Fruit fly (Drosophila melanogaster) whole organism, embryonic: ENCODE measurements around the gene CG3815.
A peak's percentile ranks its signal among the peaks of the same experiment; 100 is the strongest.

ENCODE experiments used
- Abd-B ChIP-seq: fragments of 200-800 bp; sonication (Bioruptor generic); optimal IDR thresholded peaks from 2 replicates; lab custom pipeline; 2018; ENCODE audit warnings: missing biosample characterization, mild to moderate bottlenecking, missing genetic modification characterization, moderate library complexity
- Antp ChIP-seq: fragments of 200-800 bp; sonication (Bioruptor generic); optimal IDR thresholded peaks from 3 replicates; lab custom pipeline; 2016; ENCODE audit warnings: missing biosample characterization, missing genetic modification characterization
- BtbVII ChIP-seq: fragments of 200-800 bp; sonication (Bioruptor generic); optimal IDR thresholded peaks from 3 replicates; lab custom pipeline; 2017; ENCODE audit warnings: missing biosample characterization, mild to moderate bottlenecking, missing genetic modification characterization
- CG1024 ChIP-seq: fragments of 200-800 bp; sonication (Bioruptor generic); IDR thresholded peaks from 2 replicates; pipeline ENCODE4 v1.3.6; 2022; ENCODE audit warnings: missing biosample characterization, missing genetic modification characterization
- CG10431 ChIP-seq: fragments of 200-800 bp; sonication (Bioruptor generic); optimal IDR thresholded peaks from 3 replicates; lab custom pipeline; 2018; ENCODE audit warnings: missing biosample characterization, mild to moderate bottlenecking, missing genetic modification characterization
- CG13424 ChIP-seq: fragments of 200-800 bp; sonication (Bioruptor generic); optimal IDR thresholded peaks from 2 replicates; lab custom pipeline; 2019; ENCODE audit warnings: missing biosample characterization, mild to moderate bottlenecking, missing genetic modification characterization, moderate library complexity
- CG14667 ChIP-seq: fragments of 200-800 bp; sonication (Bioruptor generic); IDR thresholded peaks from 2 replicates; pipeline ENCODE4 v1.3.6; 2022; ENCODE audit warnings: missing biosample characterization, missing genetic modification characterization
- CG1792 ChIP-seq: fragments of 200-800 bp; sonication (Bioruptor generic); optimal IDR thresholded peaks from 2 replicates; lab custom pipeline; 2016; ENCODE audit warnings: missing biosample characterization, missing genetic modification characterization
- CG18476 ChIP-seq: fragments of 200-800 bp; sonication (Bioruptor generic); optimal IDR thresholded peaks from 2 replicates; lab custom pipeline; 2016; ENCODE audit warnings: missing biosample characterization, mild to moderate bottlenecking, missing genetic modification characterization
- CG18619 ChIP-seq: fragments of 200-800 bp; sonication (Bioruptor generic); optimal IDR thresholded peaks from 3 replicates; lab custom pipeline; 2017; ENCODE audit warnings: missing biosample characterization, mild to moderate bottlenecking, missing genetic modification characterization
- CG2129 ChIP-seq: fragments of 200-800 bp; sonication (Bioruptor generic); IDR thresholded peaks from 2 replicates; pipeline ENCODE4 v1.3.6; 2022; ENCODE audit warnings: missing biosample characterization, missing genetic modification characterization; ENCODE audit not compliant: partially characterized antibody
- CG31365 ChIP-seq: fragments of 200-800 bp; sonication (Bioruptor generic); optimal IDR thresholded peaks from 2 replicates; lab custom pipeline; 2018; ENCODE audit warnings: missing biosample characterization, mild to moderate bottlenecking, missing genetic modification characterization
- CG32532 ChIP-seq: fragments of 200-800 bp; sonication (Bioruptor generic); IDR thresholded peaks from 2 replicates; pipeline ENCODE4 v1.3.6; 2022; ENCODE audit warnings: missing biosample characterization, missing genetic modification characterization
- CG34224 ChIP-seq: fragments of 200-800 bp; sonication (Bioruptor generic); IDR thresholded peaks from 3 replicates; pipeline ENCODE4 v1.3.6; 2022; ENCODE audit warnings: missing biosample characterization, missing genetic modification characterization; ENCODE audit not compliant: partially characterized antibody
- CG4404 ChIP-seq: fragments of 200-800 bp; sonication (Bioruptor generic); IDR thresholded peaks from 2 replicates; pipeline ENCODE4 v1.3.6; 2022; ENCODE audit warnings: missing biosample characterization, missing genetic modification characterization
- CG4820 ChIP-seq: fragments of 200-800 bp; sonication (Bioruptor generic); optimal IDR thresholded peaks from 3 replicates; lab custom pipeline; 2016; ENCODE audit warnings: missing biosample characterization, missing genetic modification characterization
- CG6272 ChIP-seq: fragments of 200-800 bp; sonication (Bioruptor generic); IDR thresholded peaks from 2 replicates; pipeline ENCODE4 v1.3.6; 2022; ENCODE audit warnings: missing biosample characterization, missing genetic modification characterization
- CG6654 ChIP-seq: fragments of 200-800 bp; sonication (Bioruptor generic); optimal IDR thresholded peaks from 2 replicates; lab custom pipeline; 2017; ENCODE audit warnings: missing biosample characterization, mild to moderate bottlenecking, missing genetic modification characterization
- CG7839 ChIP-seq: fragments of 200-800 bp; sonication (Bioruptor generic); optimal IDR thresholded peaks from 3 replicates; lab custom pipeline; 2018; ENCODE audit warnings: missing biosample characterization, mild to moderate bottlenecking, missing genetic modification characterization, moderate library complexity
- CG8290 ChIP-seq, 3 experiments: fragments of 200-800 bp; sonication (Bioruptor generic); optimal IDR thresholded peaks; 2 replicates each; lab custom pipeline; 2016 to 2019; ENCODE audit warnings: missing biosample characterization in 3 of 3, missing genetic modification characterization in 3 of 3, mild to moderate bottlenecking in 2 of 3, moderate library complexity in 1 of 3
- CG9817 ChIP-seq: fragments of 200-800 bp; sonication (Bioruptor generic); optimal IDR thresholded peaks from 2 replicates; lab custom pipeline; 2018; ENCODE audit warnings: missing biosample characterization, mild to moderate bottlenecking, missing genetic modification characterization, moderate library complexity
- CTCF ChIP-seq: fragments of 200-800 bp; sonication (Bioruptor generic); optimal IDR thresholded peaks from 2 replicates; lab custom pipeline; 2017; ENCODE audit warnings: missing biosample characterization, mild to moderate bottlenecking, missing genetic modification characterization, moderate library complexity
- Doc3 ChIP-seq: fragments of 200-800 bp; sonication (Bioruptor generic); IDR thresholded peaks from 3 replicates; pipeline ENCODE4 v1.3.6; 2022; ENCODE audit warnings: missing biosample characterization, missing genetic modification characterization; ENCODE audit not compliant: partially characterized antibody
- E2f2 ChIP-seq: fragments of 200-800 bp; sonication (Bioruptor generic); IDR thresholded peaks from 2 replicates; pipeline ENCODE4 v1.3.6; 2022; ENCODE audit warnings: missing biosample characterization, missing genetic modification characterization
- Eip74EF ChIP-seq, 2 experiments: fragments of 200-800 bp in 1 of 2; fragments of >200 bp in 1 of 2; sonication (Bioruptor generic) in 1 of 2; optimal IDR thresholded peaks; 2 replicates each; lab custom pipeline; 2017 to 2019; ENCODE audit warnings: missing biosample characterization in 2 of 2, missing genetic modification characterization in 2 of 2, mild to moderate bottlenecking in 1 of 2, moderate library complexity in 1 of 2
- Ets65A ChIP-seq: fragments of 200-800 bp; sonication (Bioruptor generic); peaks from one replicate; lab custom pipeline; 2016; ENCODE audit warnings: missing biosample characterization, missing genetic modification characterization
- Fer2 ChIP-seq: fragments of 200-800 bp; sonication (Bioruptor generic); optimal IDR thresholded peaks from 2 replicates; lab custom pipeline; 2018; ENCODE audit warnings: missing biosample characterization, mild to moderate bottlenecking, missing genetic modification characterization, moderate library complexity
- H2.0 ChIP-seq: fragments of 200-800 bp; sonication (Bioruptor generic); IDR thresholded peaks from 2 replicates; pipeline ENCODE4 v1.3.6; 2022; ENCODE audit warnings: missing biosample characterization, missing genetic modification characterization
- HLH4C ChIP-seq: fragments of 200-800 bp; sonication (Bioruptor generic); IDR thresholded peaks from 3 replicates; pipeline ENCODE4 v1.3.6; 2022; ENCODE audit warnings: missing biosample characterization, missing genetic modification characterization; ENCODE audit not compliant: partially characterized antibody
- Hr78 ChIP-seq, 2 experiments: fragments of 200-800 bp in 1 of 2; fragments of >200 bp in 1 of 2; sonication (Bioruptor generic) in 1 of 2; optimal IDR thresholded peaks; 2 replicates each; lab custom pipeline; 2017 to 2019; ENCODE audit warnings: missing biosample characterization in 2 of 2, missing genetic modification characterization in 2 of 2, mild to moderate bottlenecking in 1 of 2, moderate library complexity in 1 of 2
- Lim3 ChIP-seq: fragments of 200-800 bp; sonication (Bioruptor generic); IDR thresholded peaks from 2 replicates; pipeline ENCODE4 v1.3.6; 2022; ENCODE audit warnings: missing biosample characterization, missing genetic modification characterization
- Mes4 ChIP-seq: fragments of 200-800 bp; sonication (Bioruptor generic); optimal IDR thresholded peaks from 2 replicates; lab custom pipeline; 2016; ENCODE audit warnings: missing biosample characterization, missing genetic modification characterization
- NfI ChIP-seq: fragments of 200-800 bp; sonication (Bioruptor generic); optimal IDR thresholded peaks from 3 replicates; lab custom pipeline; 2018; ENCODE audit warnings: missing biosample characterization, mild to moderate bottlenecking, missing genetic modification characterization, moderate library complexity
- Sin3A ChIP-seq: fragments of >200 bp; optimal IDR thresholded peaks from 2 replicates; lab custom pipeline; 2018
- Six4 ChIP-seq: fragments of 200-800 bp; sonication (Bioruptor generic); optimal IDR thresholded peaks from 2 replicates; lab custom pipeline; 2016; ENCODE audit warnings: missing biosample characterization, missing genetic modification characterization
- Trl ChIP-seq, 3 experiments: fragments of >200 bp in 2 of 3; fragments of 200-800 bp in 1 of 3; sonication (Bioruptor generic) in 1 of 3; optimal IDR thresholded peaks; 2 replicates in 1 of 3; 3 replicates in 2 of 3; lab custom pipeline; 2016 to 2017; ENCODE audit warnings: missing biosample characterization in 1 of 3, missing genetic modification characterization in 1 of 3
- ase ChIP-seq: fragments of 200-800 bp; sonication (Bioruptor generic); IDR thresholded peaks from 3 replicates; pipeline ENCODE4 v1.3.6; 2022; ENCODE audit warnings: missing biosample characterization, missing genetic modification characterization
- fru ChIP-seq: fragments of >200 bp; optimal IDR thresholded peaks from 2 replicates; lab custom pipeline; 2017
- gfzf ChIP-seq: fragments of 200-800 bp; sonication (Bioruptor generic); optimal IDR thresholded peaks from 2 replicates; lab custom pipeline; 2016; ENCODE audit warnings: missing biosample characterization, mild to moderate bottlenecking, missing genetic modification characterization, moderate library complexity
- gsb ChIP-seq: fragments of 200-800 bp; sonication (Bioruptor generic); IDR thresholded peaks from 2 replicates; pipeline ENCODE4 v1.3.6; 2022; ENCODE audit warnings: missing biosample characterization, missing genetic modification characterization
- ham ChIP-seq: fragments of 200-800 bp; sonication (Bioruptor generic); IDR thresholded peaks from 2 replicates; pipeline ENCODE4 v1.3.6; 2022; ENCODE audit warnings: missing biosample characterization, missing genetic modification characterization
- hbn ChIP-seq: fragments of 200-800 bp; sonication (Bioruptor generic); IDR thresholded peaks from 2 replicates; pipeline ENCODE4 v1.3.6; 2022; ENCODE audit warnings: missing biosample characterization, missing genetic modification characterization; ENCODE audit not compliant: partially characterized antibody
- lov ChIP-seq, 2 experiments: fragments of 200-800 bp in 1 of 2; fragments of >200 bp in 1 of 2; sonication (Bioruptor generic) in 1 of 2; IDR thresholded peaks in 1 of 2; optimal IDR thresholded peaks in 1 of 2; 2 replicates in 1 of 2; 3 replicates in 1 of 2; pipeline versions ENCODE4 v1.3.6 to Lab custom; 2017 to 2022; ENCODE audit warnings: missing biosample characterization in 1 of 2, missing genetic modification characterization in 1 of 2
- nmo ChIP-seq: fragments of 200-800 bp; sonication (Bioruptor generic); optimal IDR thresholded peaks from 2 replicates; lab custom pipeline; 2018; ENCODE audit warnings: missing biosample characterization, mild to moderate bottlenecking, missing genetic modification characterization, moderate library complexity
- oc ChIP-seq: fragments of 200-800 bp; sonication (Bioruptor generic); optimal IDR thresholded peaks from 2 replicates; lab custom pipeline; 2018; ENCODE audit warnings: missing biosample characterization, mild to moderate bottlenecking, missing genetic modification characterization, moderate library complexity
- pfk ChIP-seq: fragments of 200-800 bp; sonication (Bioruptor generic); optimal IDR thresholded peaks from 2 replicates; lab custom pipeline; 2018; ENCODE audit warnings: missing biosample characterization, mild to moderate bottlenecking, missing genetic modification characterization, moderate library complexity
- pum ChIP-seq: fragments of 200-800 bp; sonication (Bioruptor generic); optimal IDR thresholded peaks from 2 replicates; lab custom pipeline; 2016; ENCODE audit warnings: missing biosample characterization, missing genetic modification characterization
- wor ChIP-seq: fragments of 200-800 bp; sonication (Bioruptor generic); IDR thresholded peaks from 2 replicates; pipeline ENCODE4 v1.3.6; 2022; ENCODE audit warnings: missing biosample characterization, missing genetic modification characterization
- zf30C ChIP-seq: fragments of 200-800 bp; sonication (Bioruptor generic); optimal IDR thresholded peaks from 3 replicates; lab custom pipeline; 2018; ENCODE audit warnings: missing biosample characterization, mild to moderate bottlenecking, missing genetic modification characterization

Gene CG3815

DNA sequence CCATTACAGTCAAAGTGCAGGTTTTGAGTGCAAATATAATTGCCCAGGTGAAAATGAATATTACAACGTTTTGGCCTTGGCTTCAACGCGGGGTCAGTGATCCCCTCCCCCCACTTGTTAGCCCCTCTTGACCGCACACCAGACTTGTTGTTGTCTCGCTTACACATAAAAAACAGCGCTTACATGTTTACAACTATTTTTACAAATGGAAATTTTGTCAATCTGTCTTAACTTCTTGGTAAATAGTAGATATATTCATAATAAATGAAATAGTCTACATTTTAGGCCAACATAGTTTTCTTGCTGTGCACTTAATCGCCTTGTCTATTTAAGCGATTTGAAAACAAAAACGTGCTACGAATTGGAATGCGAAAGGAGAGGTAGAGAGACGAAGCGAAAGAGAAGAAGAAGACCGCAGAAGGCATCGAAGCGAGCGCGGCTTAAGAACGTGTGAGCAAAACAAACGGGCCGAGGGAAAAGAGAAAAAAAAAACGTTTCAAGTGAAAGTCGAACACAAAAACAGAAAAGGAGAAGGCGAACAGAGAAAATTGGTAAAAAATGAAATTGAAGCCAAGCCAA lies 44.9 kb downstream of the CG3815 start (continued):
- TF ChIP-seq CG1792 (GFP tag; lab: Kevin White, UChicago): no peak
- no peak for TF ChIP-seq CG18619 (GFP tag; lab: Kevin White, UChicago)
- TF ChIP-seq Antp (GFP tag; lab: Kevin White, UChicago): peak; percentile 3
- no peak for TF ChIP-seq Doc3
- TF ChIP-seq pum (GFP tag; lab: Kevin White, UChicago): peak; percentile 4
- peak; percentile 47; the same call in 1 of the 2 replicates for TF ChIP-seq CG14667 (GFP tag; lab: Robert Waterston, UW)
- TF ChIP-seq Hr78 (GFP tag; optimal IDR thresholded peaks at IDR 0.05; lab: Kevin White, UChicago): peak in 1 of 2 experiments; percentile 54
- peak; percentile 73 for TF ChIP-seq CG32532 (GFP tag; lab: Robert Waterston, UW)
- TF ChIP-seq NfI (GFP tag; lab: Kevin White, UChicago): peak; percentile 42
- TF ChIP-seq CG2129: no peak
- peak; percentile 59; the same call in 2 of the 3 replicates for TF ChIP-seq ase
- peak in 1 of 2 experiments; percentile 39 for TF ChIP-seq Eip74EF (GFP tag; optimal IDR thresholded peaks at IDR 0.05; lab: Kevin White, UChicago)
- no peak for TF ChIP-seq gsb
- peak; percentile 63 for TF ChIP-seq CG9817 (tag; lab: Kevin White, UChicago)
- peak; percentile 20 to 21 for TF ChIP-seq Trl (optimal IDR thresholded peaks at IDR 0.05; lab: Kevin White, UChicago)
- TF ChIP-seq Trl (GFP tag; optimal IDR thresholded peaks at IDR 0.05; lab: Kevin White, UChicago): peak; percentile 11
- TF ChIP-seq Sin3A (lab: Kevin White, UChicago): no peak
- TF ChIP-seq H2.0 (GFP tag; lab: Robert Waterston, UW): peak; percentile 59
- no peak for TF ChIP-seq lov (optimal IDR thresholded peaks at IDR 0.05; lab: Kevin White, UChicago)
- TF ChIP-seq lov (GFP tag; IDR thresholded peaks at IDR 0.05; lab: Robert Waterston, UW): no peak
- TF ChIP-seq CG1024 (GFP tag; lab: Robert Waterston, UW): 0 out of 2 replicates have a peak, but pooled peaks have one; percentile 11
- TF ChIP-seq CG34224 (GFP tag; lab: Robert Waterston, UW): no peak
- TF ChIP-seq Ets65A (GFP tag; lab: Kevin White, UChicago): peak; percentile 77
- no peak for TF ChIP-seq pfk (GFP tag; lab: Kevin White, UChicago)
- peak; percentile 29 for TF ChIP-seq CG18476
- peak; percentile 68 for TF ChIP-seq CG7839
- no peak for TF ChIP-seq Six4 (GFP tag; lab: Kevin White, UChicago)
- no peak for TF ChIP-seq CG6654 (GFP tag; lab: Kevin White, UChicago)
- TF ChIP-seq ham (GFP tag; lab: Robert Waterston, UW): peak; percentile 58; the same call in 1 of the 2 replicates
- peak; percentile 49 for TF ChIP-seq Abd-B (GFP tag; lab: Kevin White, UChicago)
- peak; percentile 19 for TF ChIP-seq CG4820 (GFP tag; lab: Kevin White, UChicago)
- TF ChIP-seq CG10431 (GFP tag; lab: Kevin White, UChicago): no peak
- TF ChIP-seq BtbVII (GFP tag; lab: Kevin White, UChicago): peak; percentile 6
- no peak for TF ChIP-seq wor (GFP tag; lab: Robert Waterston, UW)
- no peak for TF ChIP-seq HLH4C (GFP tag; lab: Robert Waterston, UW)
- TF ChIP-seq zf30C (GFP tag; lab: Kevin White, UChicago): peak; percentile 10
- peak; percentile 65 for TF ChIP-seq CG13424 (tag; lab: Kevin White, UChicago)
- no peak for TF ChIP-seq CG8290 (GFP tag; optimal IDR thresholded peaks at IDR 0.05; lab: Kevin White, UChicago)
- TF ChIP-seq CG8290 (tag; optimal IDR thresholded peaks at IDR 0.05; lab: Kevin White, UChicago): peak in 1 of 2 experiments; percentile 70
- TF ChIP-seq nmo (GFP tag; lab: Kevin White, UChicago): peak; percentile 60
- peak; percentile 22; the same call in 1 of the 2 replicates for TF ChIP-seq CG4404
- TF ChIP-seq Fer2 (tag; lab: Kevin White, UChicago): no peak
- TF ChIP-seq Mes4 (GFP tag; lab: Kevin White, UChicago): no peak
- no peak for TF ChIP-seq Lim3
- peak; percentile 96 for TF ChIP-seq oc (tag; lab: Kevin White, UChicago)
- TF ChIP-seq hbn: no peak
- TF ChIP-seq gfzf (GFP tag; lab: Kevin White, UChicago): no peak
- TF ChIP-seq CTCF (GFP tag; lab: Kevin White, UChicago): no peak
- no peak for TF ChIP-seq CG6272 (GFP tag; lab: Robert Waterston, UW)
- no peak for TF ChIP-seq CG31365
- no peak for TF ChIP-seq E2f2 (GFP tag; lab: Robert Waterston, UW)
- no peak for TF ChIP-seq fru
